Fruit fly (Drosophila melanogaster) whole organism: ENCODE results near the gene Send1.

Source experiments
- Dll ChIP-seq: fragments of >200 bp; optimal IDR thresholded peaks from 2 replicates; lab custom pipeline; 2017
- EcR ChIP-seq, 2 experiments: fragments of >200 bp; optimal IDR thresholded peaks; 2 replicates each; lab custom pipeline; 2017; ENCODE audit warnings: missing biosample characterization in 2 of 2, missing genetic modification characterization in 2 of 2, missing genetic modification reagents in 2 of 2
- usp ChIP-seq: fragments of >200 bp; optimal IDR thresholded peaks from 2 replicates; lab custom pipeline; 2017; ENCODE audit warnings: missing biosample characterization, missing genetic modification characterization, mixed read lengths

DNA sequence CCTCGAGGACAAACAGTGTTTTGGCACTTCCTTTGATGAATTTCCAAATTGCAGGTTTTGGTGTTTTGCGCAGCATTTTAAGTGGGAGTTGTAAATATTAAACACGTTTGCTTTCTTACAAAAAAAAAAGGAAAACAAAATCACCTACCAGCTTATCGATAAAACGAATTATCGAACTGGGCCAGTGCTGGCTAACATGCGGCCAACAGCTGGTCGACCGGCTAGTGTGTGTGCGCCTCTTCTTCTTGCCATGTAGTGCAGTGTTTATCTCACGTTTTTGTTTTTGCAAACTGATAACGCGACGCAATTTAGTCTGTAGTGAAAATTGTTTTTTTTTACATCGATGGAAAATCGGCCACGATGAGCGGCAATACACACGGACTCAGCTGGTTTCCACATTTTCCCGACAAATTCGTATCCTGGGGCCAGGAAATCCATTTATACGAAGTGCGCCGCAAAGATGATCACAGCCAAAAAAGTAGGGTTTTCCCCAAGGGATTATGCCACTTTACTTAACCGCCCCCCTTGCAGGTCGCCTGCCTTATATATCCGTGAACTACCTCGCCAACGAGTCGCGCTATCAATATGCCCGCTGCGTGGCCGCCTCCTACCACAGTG, 37.7 kb downstream of the Send1 start, which contains the start of the genes CG15386, CG42371 and mio:
- TF ChIP-seq usp (GFP tag; lab: Kevin White, UChicago), result no peak
- no peak for TF ChIP-seq EcR (GFP tag; optimal IDR thresholded peaks at IDR 0.05; lab: Kevin White, UChicago)
- no peak for TF ChIP-seq Dll (lab: Kevin White, UChicago)
